Worm (Caenorhabditis elegans) whole organism, L3 larva: ENCODE results near the gene W01B6.6.

Experiments used
- R02D3.7 ChIP-seq: fragments of 150-350 bp; optimal IDR thresholded peaks from 2 replicates; lab custom pipeline; 2014; ENCODE audit warnings: missing biosample characterization, missing genetic modification characterization
- ZK546.5 ChIP-seq: sonication (generic microtip); optimal IDR thresholded peaks from 2 replicates; lab custom pipeline; 2017; ENCODE audit warnings: missing biosample characterization, missing genetic modification characterization
- aly-2 ChIP-seq: fragments of 150-350 bp; optimal IDR thresholded peaks from 2 replicates; lab custom pipeline; 2014; ENCODE audit warnings: missing biosample characterization, missing genetic modification characterization
- ama-1 ChIP-seq: fragments of 150-350 bp; optimal IDR thresholded peaks from 2 replicates; lab custom pipeline; 2018
- ceh-16 ChIP-seq: sonication (generic microtip); optimal IDR thresholded peaks from 2 replicates; lab custom pipeline; 2017; ENCODE audit warnings: missing biosample characterization, missing genetic modification characterization
- ceh-28 ChIP-seq: fragments of 150-350 bp; optimal IDR thresholded peaks from 2 replicates; lab custom pipeline; 2014; ENCODE audit warnings: missing biosample characterization, missing genetic modification reagents, missing genetic modification characterization
- daf-12 ChIP-seq: fragments of 150-350 bp; optimal IDR thresholded peaks from 2 replicates; lab custom pipeline; 2014; ENCODE audit warnings: missing biosample characterization, missing genetic modification reagents, missing genetic modification characterization
- egl-27 ChIP-seq: sonication (generic microtip); optimal IDR thresholded peaks from 4 replicates; lab custom pipeline; 2017; ENCODE audit warnings: missing biosample characterization, missing genetic modification reagents, missing genetic modification characterization
- elt-2 ChIP-seq: sonication (generic microtip); optimal IDR thresholded peaks from 2 replicates; lab custom pipeline; 2016; ENCODE audit warnings: missing genetic modification reagents, mild to moderate bottlenecking, missing genetic modification characterization, missing compliant biosample characterization
- elt-3 ChIP-seq, 3 experiments: fragments of 150-350 bp in 1 of 3; sonication (generic microtip) in 2 of 3; optimal IDR thresholded peaks; 2 replicates in 2 of 3; 4 replicates in 1 of 3; lab custom pipeline; 2014 to 2017; ENCODE audit warnings: missing biosample characterization in 3 of 3, missing genetic modification characterization in 3 of 3
- eor-1 ChIP-seq, 2 experiments: fragments of 150-350 bp; optimal IDR thresholded peaks; 2 replicates each; lab custom pipeline; 2014 to 2018; ENCODE audit warnings: missing biosample characterization in 2 of 2, missing genetic modification characterization in 2 of 2
- fkh-10 ChIP-seq: sonication (generic microtip); optimal IDR thresholded peaks from 2 replicates; lab custom pipeline; 2017; ENCODE audit warnings: missing biosample characterization, missing genetic modification reagents, missing genetic modification characterization
- fkh-2 ChIP-seq: fragments of 150-350 bp; optimal IDR thresholded peaks from 2 replicates; lab custom pipeline; 2014; ENCODE audit warnings: missing biosample characterization, missing genetic modification reagents, missing genetic modification characterization
- fos-1 ChIP-seq: fragments of 150-350 bp; optimal IDR thresholded peaks from 2 replicates; lab custom pipeline; 2014; ENCODE audit warnings: missing biosample characterization, missing genetic modification characterization
- jun-1 ChIP-seq: fragments of 150-350 bp; optimal IDR thresholded peaks from 2 replicates; lab custom pipeline; 2014; ENCODE audit warnings: missing biosample characterization, missing genetic modification reagents, missing genetic modification characterization
- lin-15B ChIP-seq: fragments of 150-350 bp; optimal IDR thresholded peaks from 2 replicates; lab custom pipeline; 2014; ENCODE audit warnings: missing biosample characterization, missing genetic modification characterization
- lin-39 ChIP-seq: fragments of 150-350 bp; optimal IDR thresholded peaks from 2 replicates; lab custom pipeline; 2018; ENCODE audit warnings: missing biosample characterization, missing genetic modification reagents, missing genetic modification characterization
- lsy-12 ChIP-seq: sonication (generic microtip); optimal IDR thresholded peaks from 2 replicates; lab custom pipeline; 2016; ENCODE audit warnings: mild to moderate bottlenecking, missing genetic modification characterization, missing compliant biosample characterization
- mml-1 ChIP-seq: fragments of 150-350 bp; sonication (generic microtip); optimal IDR thresholded peaks from 3 replicates; lab custom pipeline; 2014; ENCODE audit warnings: missing biosample characterization, missing genetic modification characterization
- nhr-11 ChIP-seq: fragments of 150-350 bp; optimal IDR thresholded peaks from 2 replicates; lab custom pipeline; 2014; ENCODE audit warnings: missing biosample characterization, missing genetic modification characterization
- nhr-12 ChIP-seq: fragments of 150-350 bp; optimal IDR thresholded peaks from 2 replicates; lab custom pipeline; 2014; ENCODE audit warnings: missing biosample characterization, missing genetic modification characterization
- nhr-23 ChIP-seq: fragments of 150-350 bp; optimal IDR thresholded peaks from 2 replicates; lab custom pipeline; 2014; ENCODE audit warnings: missing biosample characterization, missing genetic modification reagents, missing genetic modification characterization
- nhr-237 ChIP-seq: fragments of 150-350 bp; optimal IDR thresholded peaks from 2 replicates; lab custom pipeline; 2014; ENCODE audit warnings: missing biosample characterization, missing genetic modification characterization
- nhr-25 ChIP-seq: sonication (generic microtip); optimal IDR thresholded peaks from 2 replicates; lab custom pipeline; 2017; ENCODE audit warnings: missing biosample characterization, missing genetic modification characterization
- nhr-28 ChIP-seq: fragments of 150-350 bp; optimal IDR thresholded peaks from 2 replicates; lab custom pipeline; 2014; ENCODE audit warnings: missing biosample characterization, missing genetic modification characterization
- nhr-43 ChIP-seq: sonication (generic microtip); optimal IDR thresholded peaks from 2 replicates; lab custom pipeline; 2016; ENCODE audit warnings: mild to moderate bottlenecking, missing genetic modification characterization, missing compliant biosample characterization; ENCODE audit not compliant: poor library complexity, severe bottlenecking
- nhr-67 ChIP-seq: fragments of 150-350 bp; optimal IDR thresholded peaks from 2 replicates; lab custom pipeline; 2014; ENCODE audit warnings: missing biosample characterization, missing genetic modification characterization
- nhr-76 ChIP-seq: fragments of 150-350 bp; sonication (generic microtip); optimal IDR thresholded peaks from 5 replicates; lab custom pipeline; 2014; ENCODE audit warnings: missing biosample characterization, missing genetic modification characterization
- nhr-77 ChIP-seq: fragments of 150-350 bp; optimal IDR thresholded peaks from 2 replicates; lab custom pipeline; 2014; ENCODE audit warnings: missing biosample characterization, missing genetic modification characterization
- pha-4 ChIP-seq: fragments of 150-350 bp; optimal IDR thresholded peaks from 2 replicates; lab custom pipeline; 2014; ENCODE audit warnings: missing biosample characterization, missing genetic modification reagents, missing genetic modification characterization
- pqm-1 ChIP-seq: fragments of 150-350 bp; optimal IDR thresholded peaks from 2 replicates; lab custom pipeline; 2017; ENCODE audit warnings: missing biosample characterization, missing genetic modification characterization, inconsistent platforms
- sea-2 ChIP-seq: fragments of 150-350 bp; sonication (generic microtip); optimal IDR thresholded peaks from 4 replicates; lab custom pipeline; 2014; ENCODE audit warnings: missing biosample characterization, missing genetic modification reagents, missing genetic modification characterization
- skn-1 ChIP-seq: fragments of 150-350 bp; optimal IDR thresholded peaks from 2 replicates; lab custom pipeline; 2014; ENCODE audit warnings: missing biosample characterization, missing genetic modification characterization
- snpc-4 ChIP-seq: fragments of 150-350 bp; optimal IDR thresholded peaks from 2 replicates; lab custom pipeline; 2014; ENCODE audit warnings: missing biosample characterization, missing genetic modification characterization
- tbx-2 ChIP-seq: sonication (generic microtip); optimal IDR thresholded peaks from 2 replicates; lab custom pipeline; 2016; ENCODE audit warnings: mild to moderate bottlenecking, missing genetic modification characterization, missing compliant biosample characterization
- unc-39 ChIP-seq: sonication (generic microtip); optimal IDR thresholded peaks from 4 replicates; lab custom pipeline; 2017; ENCODE audit warnings: missing biosample characterization, missing genetic modification characterization
- unc-62 ChIP-seq: fragments of 150-350 bp; sonication (generic microtip); optimal IDR thresholded peaks from 4 replicates; lab custom pipeline; 2014; ENCODE audit warnings: missing biosample characterization, missing genetic modification reagents, missing genetic modification characterization
- zag-1 ChIP-seq: fragments of 150-350 bp; optimal IDR thresholded peaks from 2 replicates; lab custom pipeline; 2014; ENCODE audit warnings: missing biosample characterization, missing genetic modification characterization

Gene W01B6.6

DNA sequence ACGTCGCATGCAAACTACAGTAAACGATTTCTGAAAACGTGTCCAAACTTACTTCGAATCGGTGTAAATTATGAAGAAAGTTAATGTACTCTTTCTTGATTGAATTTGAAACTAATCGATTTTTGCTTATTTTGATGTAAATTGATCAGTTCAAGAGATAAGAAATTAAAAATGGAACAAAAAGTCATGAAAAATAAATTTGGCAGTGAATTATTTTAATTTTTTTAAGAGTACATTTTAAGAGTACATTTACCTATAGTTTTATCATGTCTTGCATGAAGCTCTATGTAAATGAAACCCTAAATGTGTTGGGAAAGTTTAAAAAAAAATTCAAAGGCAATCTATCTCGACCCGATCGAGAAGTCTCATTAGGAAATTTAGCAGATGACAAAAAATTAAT, 24.8 kb upstream of the W01B6.6 start, which contains the start of gene T04B2.7:
T04B2.7 (minus strand) TSS at position 101 of the 400 bp plus-strand sequence.
- no peak for TF ChIP-seq ceh-16 (tag; lab: Kevin White, UChicago)
- TF ChIP-seq lsy-12: no peak
- no peak for TF ChIP-seq pha-4 (tag; lab: Kevin White, UChicago)
- TF ChIP-seq fkh-10: no peak
- no peak for TF ChIP-seq fkh-2 (tag; lab: Kevin White, UChicago)
- no peak for TF ChIP-seq snpc-4 (tag; lab: Kevin White, UChicago)
- TF ChIP-seq nhr-25 (tag; lab: Kevin White, UChicago): no peak
- no peak for TF ChIP-seq nhr-237 (tag; lab: Kevin White, UChicago)
- no peak for TF ChIP-seq zag-1 (tag; lab: Kevin White, UChicago)
- TF ChIP-seq ama-1 (lab: Kevin White, UChicago): no peak
- TF ChIP-seq nhr-28 (tag; lab: Kevin White, UChicago): no peak
- TF ChIP-seq nhr-67: no peak
- TF ChIP-seq unc-39 (tag; lab: Kevin White, UChicago): no peak
- TF ChIP-seq elt-3 (tag; optimal IDR thresholded peaks at IDR 0.05; lab: Kevin White, UChicago): no peak
- TF ChIP-seq, all 47 proteins: peak for 0

- TF ChIP-seq skn-1 (tag; lab: Kevin White, UChicago) (no peak), nhr-11 (tag; lab: Kevin White, UChicago) (no peak), mml-1 (tag; lab: Kevin White, UChicago) (no peak), fos-1 (peak; percentile 52), ceh-16 (tag; lab: Kevin White, UChicago) (no peak), ama-1 (lab: Kevin White, UChicago) (no peak), unc-39 (tag; lab: Kevin White, UChicago) (no peak), lsy-12 (no peak), pha-4 (tag; lab: Kevin White, UChicago) (peak; percentile 42), nhr-237 (tag; lab: Kevin White, UChicago) (no peak), lin-39 (tag; lab: Kevin White, UChicago) (no peak), pqm-1 (tag; lab: Kevin White, UChicago) (peak; percentile 99), jun-1 (peak; percentile 46), nhr-25 (tag; lab: Kevin White, UChicago) (no peak), eor-1 (tag; optimal IDR thresholded peaks at IDR 0.05; lab: Kevin White, UChicago) (no peak), R02D3.7 (tag; lab: Kevin White, UChicago) (no peak), ZK546.5 (tag; lab: Kevin White, UChicago) (no peak), unc-62 (GFP tag; lab: Kevin White, UChicago) (no peak), egl-27 (tag; lab: Kevin White, UChicago) (no peak), daf-12 (tag; lab: Kevin White, UChicago) (no peak), sea-2 (GFP tag; lab: Kevin White, UChicago) (no peak), zag-1 (tag; lab: Kevin White, UChicago) (no peak), nhr-28 (tag; lab: Kevin White, UChicago) (no peak), elt-2 (tag; lab: Kevin White, UChicago) (peak; percentile 99), nhr-76 (tag; lab: Kevin White, UChicago) (no peak), aly-2 (tag; lab: Kevin White, UChicago) (no peak), nhr-67 (no peak)
Measured at ce11 chrIV:10059175-10059574, 21.7 kb upstream of the W01B6.6 start.

DNA sequence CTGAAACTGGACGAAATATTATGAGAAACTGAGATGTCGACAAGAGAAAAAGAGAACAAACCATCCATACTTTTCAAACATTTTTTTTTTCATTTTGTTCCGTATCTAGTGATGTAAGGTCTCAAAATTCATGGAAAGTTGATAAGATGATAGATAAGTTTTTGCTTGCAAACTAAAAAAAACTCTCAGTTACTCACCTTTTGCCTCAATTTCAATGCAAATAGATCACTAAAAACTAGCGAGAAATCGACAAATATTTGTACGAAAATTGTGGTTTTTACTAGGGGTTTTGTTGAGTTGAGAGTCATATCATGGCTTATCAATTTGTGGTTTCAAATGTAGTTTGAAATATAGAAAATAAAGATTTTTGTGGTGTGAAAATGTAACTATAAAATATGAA, 20.1 kb upstream of the W01B6.6 start:
- no peak for TF ChIP-seq mml-1 (tag; lab: Kevin White, UChicago)
- TF ChIP-seq eor-1 (tag; optimal IDR thresholded peaks at IDR 0.05; lab: Kevin White, UChicago): no peak
- no peak for TF ChIP-seq nhr-12 (tag; lab: Kevin White, UChicago)
- TF ChIP-seq jun-1: no peak
- TF ChIP-seq tbx-2 (tag; lab: Kevin White, UChicago): no peak
- TF ChIP-seq daf-12 (tag; lab: Kevin White, UChicago): no peak
- no peak for TF ChIP-seq ceh-28 (tag; lab: Kevin White, UChicago)
- TF ChIP-seq ZK546.5 (tag; lab: Kevin White, UChicago): no peak
- no peak for TF ChIP-seq nhr-77 (tag; lab: Kevin White, UChicago)
- no peak for TF ChIP-seq ceh-16 (tag; lab: Kevin White, UChicago)
- peak; percentile 3 for TF ChIP-seq pqm-1 (tag; lab: Kevin White, UChicago)
- TF ChIP-seq fkh-10: no peak
- TF ChIP-seq pha-4 (tag; lab: Kevin White, UChicago): peak; percentile 28
- TF ChIP-seq elt-2 (tag; lab: Kevin White, UChicago): peak; percentile 45
- no peak for TF ChIP-seq lin-39 (tag; lab: Kevin White, UChicago)
- no peak for TF ChIP-seq aly-2 (tag; lab: Kevin White, UChicago)
- no peak for TF ChIP-seq nhr-237 (tag; lab: Kevin White, UChicago)
- no peak for TF ChIP-seq lin-15B (tag; lab: Kevin White, UChicago)
- TF ChIP-seq nhr-43 (tag; lab: Kevin White, UChicago): no peak
- TF ChIP-seq nhr-76 (tag; lab: Kevin White, UChicago): no peak
- no peak for TF ChIP-seq nhr-23
- no peak for TF ChIP-seq nhr-25 (tag; lab: Kevin White, UChicago)
- TF ChIP-seq, all 47 proteins: peak for 3
